Worm (Caenorhabditis elegans) whole organism, mixed stage, embryonic: ENCODE data around the gene idhb-1.

Experiments
- ceh-83 ChIP-seq: fragments of 200-800 bp; sonication (Bioruptor generic); optimal IDR thresholded peaks from 2 replicates; lab custom pipeline; 2018; ENCODE audit warnings: mild to moderate bottlenecking, missing genetic modification characterization, missing compliant biosample characterization
- elt-1 ChIP-seq: sonication (generic microtip); optimal IDR thresholded peaks from 2 replicates; lab custom pipeline; 2017; ENCODE audit warnings: missing genetic modification characterization, mild to moderate bottlenecking, missing compliant biosample characterization, antibody characterized with exemption, moderate library complexity, borderline replicate concordance; ENCODE audit not compliant: insufficient read depth
- elt-3 ChIP-seq: fragments of 150-350 bp; optimal IDR thresholded peaks from 2 replicates; lab custom pipeline; 2014; ENCODE audit warnings: missing biosample characterization, missing genetic modification characterization
- ham-2 ChIP-seq: fragments of 200-800 bp; sonication (Bioruptor generic); optimal IDR thresholded peaks from 2 replicates; lab custom pipeline; 2018; ENCODE audit warnings: mild to moderate bottlenecking, missing genetic modification characterization, missing compliant biosample characterization
- hlh-1 ChIP-seq: fragments of 150-350 bp; optimal IDR thresholded peaks from 2 replicates; lab custom pipeline; 2014; ENCODE audit warnings: missing biosample characterization, missing genetic modification reagents, missing genetic modification characterization
- lin-32 ChIP-seq: fragments of 200-800 bp; sonication (Bioruptor generic); optimal IDR thresholded peaks from 2 replicates; lab custom pipeline; 2018; ENCODE audit warnings: mild to moderate bottlenecking, missing genetic modification characterization, missing compliant biosample characterization
- nhr-76 ChIP-seq: sonication (generic microtip); optimal IDR thresholded peaks from 2 replicates; lab custom pipeline; 2017; ENCODE audit warnings: missing biosample characterization, missing genetic modification characterization
- pha-4 ChIP-seq: fragments of 150-350 bp; optimal IDR thresholded peaks from 2 replicates; lab custom pipeline; 2018; ENCODE audit warnings: missing biosample characterization, missing genetic modification reagents, missing genetic modification characterization
- tbx-8 ChIP-seq: fragments of 200-800 bp; sonication (Bioruptor generic); optimal IDR thresholded peaks from 2 replicates; lab custom pipeline; 2018; ENCODE audit warnings: mild to moderate bottlenecking, missing genetic modification characterization, moderate library complexity, missing compliant biosample characterization
- unc-62 ChIP-seq: fragments of 150-350 bp; optimal IDR thresholded peaks from 2 replicates; lab custom pipeline; 2014; ENCODE audit warnings: missing biosample characterization, missing genetic modification reagents, missing genetic modification characterization

- no peak for TF ChIP-seq lin-32 (GFP tag; lab: Kevin White, UChicago)
- TF ChIP-seq pha-4 (tag; lab: Kevin White, UChicago): no peak
- no peak for TF ChIP-seq nhr-76 (tag; lab: Kevin White, UChicago)
- TF ChIP-seq ceh-83 (GFP tag; lab: Kevin White, UChicago): no peak
- TF ChIP-seq elt-3 (tag; lab: Kevin White, UChicago): no peak
- no peak for TF ChIP-seq ham-2 (GFP tag; lab: Kevin White, UChicago)
- no peak for TF ChIP-seq hlh-1 (tag; lab: Kevin White, UChicago)
- no peak for TF ChIP-seq tbx-8 (GFP tag; lab: Kevin White, UChicago)
- TF ChIP-seq unc-62 (GFP tag; lab: Kevin White, UChicago): no peak
- TF ChIP-seq elt-1 (tag; lab: Kevin White, UChicago): no peak
Observed at ce11 chrX:14141344-14141841, 32.5 kb downstream of the idhb-1 start.
